Fruit fly (Drosophila melanogaster) whole organism, adult: Measurements from ENCODE around the gene CG11350.

Source experiments
- CG11617 ChIP-seq: fragments of 200-800 bp; sonication (Bioruptor generic); optimal IDR thresholded peaks from 2 replicates; lab custom pipeline; 2017; ENCODE audit warnings: mild to moderate bottlenecking, missing biosample characterization, missing genetic modification reagents, missing genetic modification characterization
- CG12768 ChIP-seq: fragments of 200-800 bp; sonication (Bioruptor generic); optimal IDR thresholded peaks from 2 replicates; lab custom pipeline; 2017; ENCODE audit warnings: missing biosample characterization, missing genetic modification characterization, mild to moderate bottlenecking, moderate library complexity, missing genetic modification reagents
- CG14711 ChIP-seq: fragments of 200-800 bp; sonication (Bioruptor generic); optimal IDR thresholded peaks from 2 replicates; lab custom pipeline; 2018; ENCODE audit warnings: missing biosample characterization, mild to moderate bottlenecking, missing genetic modification characterization, moderate library complexity
- CG1620 ChIP-seq: fragments of 200-800 bp; sonication (Bioruptor generic); optimal IDR thresholded peaks from 2 replicates; lab custom pipeline; 2016; ENCODE audit warnings: missing biosample characterization, missing genetic modification characterization
- CG33017 ChIP-seq: fragments of 200-800 bp; sonication (Bioruptor generic); optimal IDR thresholded peaks from 2 replicates; lab custom pipeline; 2018; ENCODE audit warnings: missing biosample characterization, mild to moderate bottlenecking, missing genetic modification characterization, moderate library complexity
- CG5204 ChIP-seq: fragments of 200-800 bp; sonication (Bioruptor generic); optimal IDR thresholded peaks from 2 replicates; lab custom pipeline; 2016; ENCODE audit warnings: missing biosample characterization, missing genetic modification characterization
- CG7045 ChIP-seq: fragments of 200-800 bp; sonication (Bioruptor generic); optimal IDR thresholded peaks from 2 replicates; lab custom pipeline; 2017; ENCODE audit warnings: missing biosample characterization, mild to moderate bottlenecking, missing genetic modification characterization
- CG7101 ChIP-seq: fragments of 200-800 bp; sonication (Bioruptor generic); optimal IDR thresholded peaks from 2 replicates; lab custom pipeline; 2018; ENCODE audit warnings: missing biosample characterization, mild to moderate bottlenecking, missing genetic modification characterization, moderate library complexity
- Clk ChIP-seq: fragments of 200-800 bp; sonication (Bioruptor generic); optimal IDR thresholded peaks from 2 replicates; lab custom pipeline; 2017; ENCODE audit warnings: missing biosample characterization, missing genetic modification characterization
- Crg-1 ChIP-seq: fragments of 200-800 bp; sonication (Bioruptor generic); optimal IDR thresholded peaks from 2 replicates; lab custom pipeline; 2016; ENCODE audit warnings: missing biosample characterization, missing genetic modification characterization
- Hr96 ChIP-seq: fragments of 200-800 bp; sonication (Bioruptor generic); optimal IDR thresholded peaks from 2 replicates; lab custom pipeline; 2016; ENCODE audit warnings: missing biosample characterization, missing genetic modification characterization
- Mnt ChIP-seq: fragments of 200-800 bp; sonication (Bioruptor generic); optimal IDR thresholded peaks from 2 replicates; lab custom pipeline; 2016; ENCODE audit warnings: missing biosample characterization, mild to moderate bottlenecking, missing genetic modification characterization
- bab1 ChIP-seq: fragments of 200-800 bp; sonication (Bioruptor generic); optimal IDR thresholded peaks from 3 replicates; lab custom pipeline; 2019; ENCODE audit warnings: missing biosample characterization, mild to moderate bottlenecking, missing genetic modification characterization, moderate library complexity
- cic ChIP-seq: fragments of 200-800 bp; sonication (Bioruptor generic); optimal IDR thresholded peaks from 2 replicates; lab custom pipeline; 2017; ENCODE audit warnings: missing biosample characterization, mild to moderate bottlenecking, missing genetic modification characterization, moderate library complexity
- cnc ChIP-seq, 2 experiments: fragments of >200 bp; optimal IDR thresholded peaks; 2 replicates each; lab custom pipeline; 2017
- kay ChIP-seq: fragments of 200-800 bp; sonication (Bioruptor generic); peaks from one replicate; lab custom pipeline; 2016; ENCODE audit warnings: missing biosample characterization, missing genetic modification characterization, borderline replicate concordance
- ovo ChIP-seq: fragments of 200-800 bp; sonication (Bioruptor generic); optimal IDR thresholded peaks from 2 replicates; lab custom pipeline; 2016; ENCODE audit warnings: missing biosample characterization, missing genetic modification characterization
- pad ChIP-seq: fragments of 200-800 bp; sonication (Bioruptor generic); optimal IDR thresholded peaks from 3 replicates; lab custom pipeline; 2017; ENCODE audit warnings: missing biosample characterization, missing genetic modification characterization, mild to moderate bottlenecking, moderate library complexity, missing genetic modification reagents
- tj ChIP-seq: fragments of 200-800 bp; sonication (Bioruptor generic); optimal IDR thresholded peaks from 3 replicates; lab custom pipeline; 2017; ENCODE audit warnings: missing biosample characterization, mild to moderate bottlenecking, missing genetic modification characterization, moderate library complexity
- toe ChIP-seq: fragments of 200-800 bp; sonication (Bioruptor generic); optimal IDR thresholded peaks from 2 replicates; lab custom pipeline; 2016; ENCODE audit warnings: missing biosample characterization, missing genetic modification characterization

The CG11350 gene

dm6 chr3L:4507846-4508245, 25.2 kb downstream of the CG11350 start:
- TF ChIP-seq pad (GFP tag; lab: Kevin White, UChicago) = no peak
- no peak for TF ChIP-seq CG33017 (tag; lab: Kevin White, UChicago)
- no peak for TF ChIP-seq CG7045
- no peak for TF ChIP-seq kay (GFP tag; lab: Kevin White, UChicago)
- TF ChIP-seq CG11617 (GFP tag; lab: Kevin White, UChicago) = no peak
- no peak for TF ChIP-seq CG12768
- TF ChIP-seq Mnt = no peak
- TF ChIP-seq tj (GFP tag; lab: Kevin White, UChicago) = no peak
- no peak for TF ChIP-seq CG1620 (GFP tag; lab: Kevin White, UChicago)
- no peak for TF ChIP-seq cic (GFP tag; lab: Kevin White, UChicago)
- TF ChIP-seq CG14711 (tag; lab: Kevin White, UChicago) = no peak
- no peak for TF ChIP-seq CG5204 (GFP tag; lab: Kevin White, UChicago)
- no peak for TF ChIP-seq CG7101 (tag; lab: Kevin White, UChicago)
- TF ChIP-seq Crg-1 (GFP tag; lab: Kevin White, UChicago) = no peak
- no peak for TF ChIP-seq toe
- TF ChIP-seq Hr96 (GFP tag; lab: Kevin White, UChicago) = no peak
- TF ChIP-seq cnc (optimal IDR thresholded peaks at IDR 0.05; lab: Kevin White, UChicago) = no peak

dm6 chr3L:4508307-4508706, 25.7 kb downstream of the CG11350 start, which contains the start of gene NT1:
TSS of gene NT1 (minus strand) at chr3L:4508433.
- no peak for TF ChIP-seq CG14711 (tag; lab: Kevin White, UChicago)
- no peak for TF ChIP-seq toe
- TF ChIP-seq bab1 = no peak
- no peak for TF ChIP-seq Hr96 (GFP tag; lab: Kevin White, UChicago)
- TF ChIP-seq CG33017 (tag; lab: Kevin White, UChicago) = no peak
- no peak for TF ChIP-seq CG1620 (GFP tag; lab: Kevin White, UChicago)
- TF ChIP-seq ovo (GFP tag; lab: Kevin White, UChicago) = no peak
- no peak for TF ChIP-seq pad (GFP tag; lab: Kevin White, UChicago)
- no peak for TF ChIP-seq CG5204 (GFP tag; lab: Kevin White, UChicago)
- no peak for TF ChIP-seq CG7101 (tag; lab: Kevin White, UChicago)
- no peak for TF ChIP-seq CG11617 (GFP tag; lab: Kevin White, UChicago)

- no peak for TF ChIP-seq Clk (GFP tag; lab: Kevin White, UChicago)
- no peak for TF ChIP-seq CG14711 (tag; lab: Kevin White, UChicago)
These were observed 26.4 kb downstream of the CG11350 start for dm6 chr3L:4508926-4509457.

dm6 chr3L:4510317-4510716, 27.7 kb downstream of the CG11350 start:
- TF ChIP-seq bab1 (no peak), Clk (GFP tag; lab: Kevin White, UChicago) (no peak), CG12768 (no peak), cic (GFP tag; lab: Kevin White, UChicago) (no peak), ovo (GFP tag; lab: Kevin White, UChicago) (no peak)

dm6 chr3L:4516378-4516777, 33.8 kb downstream of the CG11350 start:
- TF ChIP-seq Mnt = no peak
- TF ChIP-seq CG5204 (GFP tag; lab: Kevin White, UChicago) = no peak
- no peak for TF ChIP-seq tj (GFP tag; lab: Kevin White, UChicago)
- no peak for TF ChIP-seq CG7045
- no peak for TF ChIP-seq cic (GFP tag; lab: Kevin White, UChicago)
- no peak for TF ChIP-seq ovo (GFP tag; lab: Kevin White, UChicago)
- no peak for TF ChIP-seq pad (GFP tag; lab: Kevin White, UChicago)
- TF ChIP-seq CG33017 (tag; lab: Kevin White, UChicago) = no peak
- TF ChIP-seq CG12768 = no peak
- TF ChIP-seq cnc (optimal IDR thresholded peaks at IDR 0.05; lab: Kevin White, UChicago) = no peak
- no peak for TF ChIP-seq CG7101 (tag; lab: Kevin White, UChicago)
- TF ChIP-seq bab1 = no peak
- TF ChIP-seq CG14711 (tag; lab: Kevin White, UChicago) = no peak
- TF ChIP-seq Hr96 (GFP tag; lab: Kevin White, UChicago) = no peak

- TF ChIP-seq Mnt (no peak), CG7101 (tag; lab: Kevin White, UChicago) (no peak), Clk (GFP tag; lab: Kevin White, UChicago) (no peak), Crg-1 (GFP tag; lab: Kevin White, UChicago) (no peak), cnc (optimal IDR thresholded peaks at IDR 0.05; lab: Kevin White, UChicago) (no peak), pad (GFP tag; lab: Kevin White, UChicago) (no peak), Hr96 (GFP tag; lab: Kevin White, UChicago) (no peak), tj (GFP tag; lab: Kevin White, UChicago) (no peak), CG7045 (no peak), CG14711 (tag; lab: Kevin White, UChicago) (no peak), kay (GFP tag; lab: Kevin White, UChicago) (no peak), CG5204 (GFP tag; lab: Kevin White, UChicago) (no peak), CG1620 (GFP tag; lab: Kevin White, UChicago) (no peak), CG11617 (GFP tag; lab: Kevin White, UChicago) (no peak), toe (no peak), CG12768 (no peak), bab1 (no peak)
These were observed 36.9 kb downstream of the CG11350 start for dm6 chr3L:4519417-4519931.
